Worm (Caenorhabditis elegans) whole organism, L2 larva: ENCODE results near the gene unc-50.
A peak's percentile ranks its signal among the peaks of the same experiment; 100 is the strongest.

Source experiments
- C34F6.9 ChIP-seq: fragments of 150-350 bp; optimal IDR thresholded peaks from 2 replicates; lab custom pipeline; 2014; ENCODE audit warnings: missing biosample characterization, missing genetic modification characterization
- F13H6.1 ChIP-seq: sonication (generic microtip); optimal IDR thresholded peaks from 2 replicates; lab custom pipeline; 2016; ENCODE audit warnings: missing genetic modification characterization, missing compliant biosample characterization
- R02D3.7 ChIP-seq: fragments of 150-350 bp; optimal IDR thresholded peaks from 2 replicates; lab custom pipeline; 2014; ENCODE audit warnings: missing biosample characterization, missing genetic modification characterization
- Y55F3AM.14 ChIP-seq: fragments of 200-800 bp; sonication (Bioruptor generic); optimal IDR thresholded peaks from 2 replicates; lab custom pipeline; 2018; ENCODE audit warnings: mild to moderate bottlenecking, missing genetic modification characterization, missing compliant biosample characterization
- ZK546.5 ChIP-seq: sonication (generic microtip); optimal IDR thresholded peaks from 2 replicates; lab custom pipeline; 2017; ENCODE audit warnings: missing biosample characterization, missing genetic modification characterization
- alr-1 ChIP-seq: fragments of 150-350 bp; optimal IDR thresholded peaks from 2 replicates; lab custom pipeline; 2014; ENCODE audit warnings: missing biosample characterization, missing genetic modification characterization
- ama-1 ChIP-seq: fragments of 150-350 bp; optimal IDR thresholded peaks from 2 replicates; lab custom pipeline; 2018; ENCODE audit warnings: inconsistent platforms
- blmp-1 ChIP-seq: sonication (generic microtip); optimal IDR thresholded peaks from 2 replicates; lab custom pipeline; 2017; ENCODE audit warnings: missing genetic modification characterization, mild to moderate bottlenecking, missing compliant biosample characterization, antibody characterized with exemption, moderate library complexity; ENCODE audit not compliant: insufficient read depth
- ceh-16 ChIP-seq: fragments of 150-350 bp; optimal IDR thresholded peaks from 2 replicates; lab custom pipeline; 2014; ENCODE audit warnings: missing biosample characterization, missing genetic modification characterization
- crh-2 ChIP-seq: sonication (generic microtip); optimal IDR thresholded peaks from 2 replicates; lab custom pipeline; 2017; ENCODE audit warnings: missing biosample characterization, missing genetic modification characterization
- egl-27 ChIP-seq: sonication (generic microtip); optimal IDR thresholded peaks from 3 replicates; lab custom pipeline; 2017; ENCODE audit warnings: missing biosample characterization, missing genetic modification reagents, missing genetic modification characterization
- elt-1 ChIP-seq: fragments of 150-350 bp; optimal IDR thresholded peaks from 2 replicates; lab custom pipeline; 2014; ENCODE audit warnings: missing biosample characterization, missing genetic modification characterization
- elt-3 ChIP-seq: sonication (generic microtip); optimal IDR thresholded peaks from 2 replicates; lab custom pipeline; 2017; ENCODE audit warnings: missing biosample characterization, missing genetic modification characterization
- fos-1 ChIP-seq: fragments of 150-350 bp; optimal IDR thresholded peaks from 2 replicates; lab custom pipeline; 2014; ENCODE audit warnings: missing biosample characterization, missing genetic modification characterization
- gmeb-1 ChIP-seq: fragments of 150-350 bp; optimal IDR thresholded peaks from 2 replicates; lab custom pipeline; 2014; ENCODE audit warnings: missing biosample characterization, missing genetic modification characterization
- lin-13 ChIP-seq: fragments of 150-350 bp; optimal IDR thresholded peaks from 2 replicates; lab custom pipeline; 2014; ENCODE audit warnings: missing biosample characterization, missing genetic modification reagents, missing genetic modification characterization
- lin-39 ChIP-seq: fragments of 150-350 bp; optimal IDR thresholded peaks from 2 replicates; lab custom pipeline; 2014; ENCODE audit warnings: missing biosample characterization, missing genetic modification reagents, missing genetic modification characterization
- mdl-1 ChIP-seq, 2 experiments: fragments of 150-350 bp in 1 of 2; sonication (generic microtip) in 1 of 2; optimal IDR thresholded peaks; 2 replicates each; lab custom pipeline; 2017; ENCODE audit warnings: missing biosample characterization in 2 of 2, missing genetic modification characterization in 2 of 2
- nhr-10 ChIP-seq: sonication (generic microtip); optimal IDR thresholded peaks from 2 replicates; lab custom pipeline; 2017; ENCODE audit warnings: missing biosample characterization, missing genetic modification characterization
- nhr-12 ChIP-seq: fragments of 150-350 bp; optimal IDR thresholded peaks from 2 replicates; lab custom pipeline; 2014; ENCODE audit warnings: missing biosample characterization, missing genetic modification characterization
- nhr-129 ChIP-seq: fragments of 150-350 bp; optimal IDR thresholded peaks from 2 replicates; lab custom pipeline; 2014; ENCODE audit warnings: missing biosample characterization, missing genetic modification characterization
- nhr-21 ChIP-seq: fragments of 150-350 bp; optimal IDR thresholded peaks from 2 replicates; lab custom pipeline; 2014; ENCODE audit warnings: missing biosample characterization, missing genetic modification characterization
- nhr-23 ChIP-seq: fragments of 150-350 bp; optimal IDR thresholded peaks from 2 replicates; lab custom pipeline; 2014; ENCODE audit warnings: missing biosample characterization, missing genetic modification reagents, missing genetic modification characterization
- nhr-25 ChIP-seq: fragments of 150-350 bp; sonication (generic microtip); optimal IDR thresholded peaks from 3 replicates; lab custom pipeline; 2014; ENCODE audit warnings: missing biosample characterization, missing genetic modification characterization
- nhr-6 ChIP-seq: fragments of 150-350 bp; optimal IDR thresholded peaks from 2 replicates; lab custom pipeline; 2014; ENCODE audit warnings: missing biosample characterization, missing genetic modification characterization
- nhr-77 ChIP-seq: fragments of 150-350 bp; optimal IDR thresholded peaks from 2 replicates; lab custom pipeline; 2014; ENCODE audit warnings: missing biosample characterization, missing genetic modification characterization
- peb-1 ChIP-seq: fragments of 150-350 bp; optimal IDR thresholded peaks from 2 replicates; lab custom pipeline; 2014; ENCODE audit warnings: missing biosample characterization, missing genetic modification characterization
- sem-4 ChIP-seq: fragments of 150-350 bp; optimal IDR thresholded peaks from 2 replicates; lab custom pipeline; 2014; ENCODE audit warnings: missing biosample characterization, missing genetic modification reagents, missing genetic modification characterization
- skn-1 ChIP-seq: sonication (generic microtip); optimal IDR thresholded peaks from 2 replicates; lab custom pipeline; 2017; ENCODE audit warnings: missing biosample characterization, missing genetic modification characterization
- sma-3 ChIP-seq: sonication (generic microtip); optimal IDR thresholded peaks from 2 replicates; lab custom pipeline; 2016; ENCODE audit warnings: missing genetic modification reagents, missing genetic modification characterization, missing compliant biosample characterization
- sma-9 ChIP-seq, 2 experiments: fragments of 150-350 bp in 1 of 2; sonication (generic microtip) in 1 of 2; optimal IDR thresholded peaks; 2 replicates each; lab custom pipeline; 2014 to 2016; ENCODE audit warnings: missing genetic modification characterization in 2 of 2, mild to moderate bottlenecking in 1 of 2, missing biosample characterization in 1 of 2, missing compliant biosample characterization in 1 of 2, missing genetic modification reagents in 1 of 2, moderate library complexity in 1 of 2
- snpc-4 ChIP-seq: fragments of 150-350 bp; optimal IDR thresholded peaks from 2 replicates; lab custom pipeline; 2014; ENCODE audit warnings: missing biosample characterization, missing genetic modification characterization
- unc-39 ChIP-seq: fragments of 150-350 bp; optimal IDR thresholded peaks from 2 replicates; lab custom pipeline; 2014; ENCODE audit warnings: missing biosample characterization, missing genetic modification characterization
- unc-55 ChIP-seq: fragments of 150-350 bp; sonication (generic microtip); optimal IDR thresholded peaks from 3 replicates; lab custom pipeline; 2014; ENCODE audit warnings: missing biosample characterization, missing genetic modification reagents, missing genetic modification characterization
- unc-62 ChIP-seq: fragments of 150-350 bp; optimal IDR thresholded peaks from 2 replicates; lab custom pipeline; 2014; ENCODE audit warnings: missing biosample characterization, missing genetic modification reagents, missing genetic modification characterization
- ztf-1 ChIP-seq: fragments of 200-800 bp; sonication (Bioruptor generic); conservative IDR thresholded peaks from 2 replicates; pipeline ENCODE4 v1.3.6; 2022; ENCODE audit warnings: missing genetic modification characterization, missing compliant biosample characterization
- ztf-11 ChIP-seq: sonication (generic microtip); optimal IDR thresholded peaks from 2 replicates; lab custom pipeline; 2017; ENCODE audit warnings: missing biosample characterization, missing genetic modification characterization
- ztf-4 ChIP-seq: fragments of 150-350 bp; optimal IDR thresholded peaks from 2 replicates; lab custom pipeline; 2014; ENCODE audit warnings: missing biosample characterization, missing genetic modification characterization

The unc-50 gene

ce11 chrIII:10337508-10338166 lies 19.7 kb upstream of the unc-50 start, which contains the start of gene ttr-15:
Gene ttr-15, plus strand, starts transcription at chrIII:10337847.
- TF ChIP-seq crh-2 (tag; lab: Kevin White, UChicago) (peak; percentile 15), sma-9 (GFP tag; optimal IDR thresholded peaks at IDR 0.05; lab: Kevin White, UChicago) (peak; percentile 29), sma-9 (tag; optimal IDR thresholded peaks at IDR 0.05; lab: Kevin White, UChicago) (no peak), lin-13 (GFP tag; lab: Kevin White, UChicago) (no peak), nhr-25 (peak; percentile 63), nhr-21 (tag; lab: Kevin White, UChicago) (peak; percentile 12), ztf-11 (tag; lab: Kevin White, UChicago) (no peak), ama-1 (lab: Kevin White, UChicago) (peak; percentile 86), nhr-129 (tag; lab: Kevin White, UChicago) (peak; percentile 11), nhr-10 (no peak), sem-4 (tag; lab: Kevin White, UChicago) (no peak), sma-3 (peak; percentile 84), elt-1 (no peak), unc-39 (tag; lab: Kevin White, UChicago) (no peak), R02D3.7 (no peak), lin-39 (tag; lab: Kevin White, UChicago) (no peak), mdl-1 (tag; optimal IDR thresholded peaks at IDR 0.05; lab: Kevin White, UChicago) (no peak), unc-55 (GFP tag; lab: Kevin White, UChicago) (no peak), alr-1 (tag; lab: Kevin White, UChicago) (no peak), F13H6.1 (no peak), nhr-77 (tag; lab: Kevin White, UChicago) (no peak), nhr-23 (tag; lab: Kevin White, UChicago) (no peak), fos-1 (tag; lab: Kevin White, UChicago) (peak; percentile 40), ZK546.5 (tag; lab: Kevin White, UChicago) (no peak), peb-1 (tag; lab: Kevin White, UChicago) (no peak), blmp-1 (tag; lab: Kevin White, UChicago) (no peak), unc-62 (GFP tag; lab: Kevin White, UChicago) (no peak), nhr-12 (tag; lab: Kevin White, UChicago) (no peak), skn-1 (tag; lab: Kevin White, UChicago) (no peak), nhr-6 (tag; lab: Kevin White, UChicago) (no peak), elt-3 (tag; lab: Kevin White, UChicago) (no peak), Y55F3AM.14 (GFP tag; lab: Kevin White, UChicago) (peak; percentile 56), snpc-4 (no peak)

- TF ChIP-seq skn-1 (tag; lab: Kevin White, UChicago) (no peak), lin-13 (GFP tag; lab: Kevin White, UChicago) (no peak), gmeb-1 (tag; lab: Kevin White, UChicago) (no peak), egl-27 (no peak), sma-9 (GFP tag; optimal IDR thresholded peaks at IDR 0.05; lab: Kevin White, UChicago) (no peak), sma-9 (tag; optimal IDR thresholded peaks at IDR 0.05; lab: Kevin White, UChicago) (no peak), peb-1 (tag; lab: Kevin White, UChicago) (no peak), unc-55 (GFP tag; lab: Kevin White, UChicago) (no peak)
Measured at ce11 chrIII:10336109-10336508, 18.1 kb upstream of the unc-50 start.

- TF ChIP-seq ceh-16 (tag; lab: Kevin White, UChicago) (no peak), ZK546.5 (tag; lab: Kevin White, UChicago) (no peak), ztf-1 (GFP tag; lab: Robert Waterston, UW) (no peak), ama-1 (lab: Kevin White, UChicago) (no peak), ztf-4 (tag; lab: Kevin White, UChicago) (no peak), C34F6.9 (no peak), peb-1 (tag; lab: Kevin White, UChicago) (no peak), alr-1 (tag; lab: Kevin White, UChicago) (no peak), egl-27 (no peak), sma-9 (GFP tag; optimal IDR thresholded peaks at IDR 0.05; lab: Kevin White, UChicago) (no peak), sma-9 (tag; optimal IDR thresholded peaks at IDR 0.05; lab: Kevin White, UChicago) (no peak)
Measured at ce11 chrIII:10335086-10335485, 17.1 kb upstream of the unc-50 start, which contains the start of gene ced-9. Gene ced-9, plus strand, starts transcription at chrIII:10335172.
